Fruit fly (Drosophila melanogaster): Measurements from ENCODE around the gene CG16775.

dm6 chr3L:17929697-17930581 lies 43.5 kb upstream of the CG16775 start:
- no peak for TF ChIP-seq ttk (optimal IDR thresholded peaks at IDR 0.05)
- no peak for TF ChIP-seq h (optimal IDR thresholded peaks at IDR 0.05)
- no peak for TF ChIP-seq Sin3A (optimal IDR thresholded peaks at IDR 0.05)
